Worm (Caenorhabditis elegans) whole organism, mixed stage, embryonic: ENCODE results near the gene ugt-1.

Experiments
- ceh-83 ChIP-seq: fragments of 200-800 bp; sonication (Bioruptor generic); optimal IDR thresholded peaks from 2 replicates; lab custom pipeline; 2018; ENCODE audit warnings: mild to moderate bottlenecking, missing genetic modification characterization, missing compliant biosample characterization
- elt-3 ChIP-seq: fragments of 150-350 bp; optimal IDR thresholded peaks from 2 replicates; lab custom pipeline; 2014; ENCODE audit warnings: missing biosample characterization, missing genetic modification characterization
- lsy-2 ChIP-seq: fragments of 150-350 bp; optimal IDR thresholded peaks from 2 replicates; lab custom pipeline; 2014; ENCODE audit warnings: missing biosample characterization, missing genetic modification characterization
- snpc-4 ChIP-seq: fragments of 150-350 bp; optimal IDR thresholded peaks from 2 replicates; lab custom pipeline; 2014; ENCODE audit warnings: missing biosample characterization, missing genetic modification characterization
- zip-8 ChIP-seq: fragments of 150-350 bp; optimal IDR thresholded peaks from 2 replicates; lab custom pipeline; 2014; ENCODE audit warnings: missing biosample characterization, missing genetic modification characterization

DNA sequence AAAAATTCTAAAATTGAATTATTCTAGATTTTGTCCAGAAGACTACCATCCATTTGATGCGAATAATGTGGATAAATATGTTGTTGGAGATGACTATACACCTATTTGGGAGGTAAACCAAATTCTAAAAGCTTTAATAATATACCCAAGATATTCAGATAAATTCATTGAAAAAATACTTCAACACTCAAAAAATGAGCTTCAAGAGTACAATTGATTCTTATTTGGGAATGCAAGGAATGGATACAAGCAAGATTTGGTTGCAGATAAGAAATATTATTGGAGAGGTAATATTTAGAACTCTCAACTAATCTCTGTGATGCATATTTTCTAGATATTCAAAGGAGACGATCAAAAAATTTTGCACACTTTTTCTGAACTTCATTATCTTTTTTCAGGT, 35.3 kb upstream of the ugt-1 start:
- TF ChIP-seq ceh-83: no peak
- TF ChIP-seq snpc-4 (tag; lab: Kevin White, UChicago): no peak
- no peak for TF ChIP-seq zip-8 (tag; lab: Kevin White, UChicago)
- TF ChIP-seq elt-3: no peak
- no peak for TF ChIP-seq lsy-2 (tag; lab: Kevin White, UChicago)
